Worm (Caenorhabditis elegans): ENCODE results near the gene C17C3.6.

C17C3.6 gene

DNA sequence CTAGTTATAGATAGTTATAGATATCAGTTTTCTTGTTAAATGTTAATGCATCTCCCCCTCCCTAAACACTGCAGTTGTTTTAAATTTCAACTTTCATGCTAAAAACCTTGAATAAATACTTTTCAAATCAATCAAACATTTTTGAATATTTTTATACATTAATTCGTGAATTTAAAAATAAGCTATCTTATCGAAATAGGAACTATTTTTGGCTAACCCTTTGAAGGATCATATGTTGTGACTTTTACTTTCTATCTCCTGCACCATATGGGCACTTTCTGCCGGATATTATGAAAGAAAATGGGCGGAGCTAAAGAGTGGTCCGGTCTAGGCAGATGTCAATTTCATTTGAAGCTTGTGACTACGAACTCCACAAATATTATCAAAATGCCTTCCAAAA, 27.2 kb upstream of the C17C3.6 start, which contains the start of gene ZK177.11:
TSS of gene ZK177.11 (plus strand) at position 301 of the 400 bp plus-strand sequence.
- TF ChIP-seq zip-2 (tag; optimal IDR thresholded peaks at IDR 0.05) (no peak), egl-43 (GFP tag; IDR thresholded peaks at IDR 0.05) (no peak), ceh-82 (tag; optimal IDR thresholded peaks at IDR 0.05) (no peak), ceh-62 (tag; optimal IDR thresholded peaks at IDR 0.05) (no peak), hlh-11 (tag; optimal IDR thresholded peaks at IDR 0.05) (no peak), set-16 (GFP tag; IDR thresholded peaks at IDR 0.05) (no peak), spr-1 (tag; optimal IDR thresholded peaks at IDR 0.05) (no peak), zfp-3 (GFP tag; conservative IDR thresholded peaks at IDR 0.05) (no peak), daf-12 (tag; optimal IDR thresholded peaks at IDR 0.05) (no peak), nhr-77 (tag; optimal IDR thresholded peaks at IDR 0.05) (no peak), mdl-1 (tag; optimal IDR thresholded peaks at IDR 0.05) (no peak)

- no peak for TF ChIP-seq nhr-111 (GFP tag; optimal IDR thresholded peaks at IDR 0.05)
- no peak for TF ChIP-seq lin-1 (GFP tag; IDR thresholded peaks at IDR 0.05)
- no peak for TF ChIP-seq ctbp-1 (GFP tag; IDR thresholded peaks at IDR 0.05)
- no peak for TF ChIP-seq unc-62 (GFP tag; optimal IDR thresholded peaks at IDR 0.05 in 1 of 2)
- no peak for TF ChIP-seq unc-62 (tag; optimal IDR thresholded peaks at IDR 0.05)
- TF ChIP-seq dmd-9 (GFP tag; IDR thresholded peaks at IDR 0.05) = no peak
- no peak for TF ChIP-seq Y48G9A.11 (GFP tag; IDR thresholded peaks at IDR 0.05)
- no peak for TF ChIP-seq mxl-2 (GFP tag; conservative IDR thresholded peaks at IDR 0.05)
- TF ChIP-seq Y105C5A.15 (GFP tag; IDR thresholded peaks at IDR 0.05) = no peak
- no peak for TF ChIP-seq egl-43 (GFP tag; IDR thresholded peaks at IDR 0.05)
- no peak for TF ChIP-seq nhr-102 (tag; optimal IDR thresholded peaks at IDR 0.05)
- TF ChIP-seq lin-15B (tag; optimal IDR thresholded peaks at IDR 0.05) = no peak
- TF ChIP-seq lir-3 (tag; optimal IDR thresholded peaks at IDR 0.05) = no peak
- TF ChIP-seq zip-2 (tag; optimal IDR thresholded peaks at IDR 0.05) = no peak
- TF ChIP-seq gei-8 (GFP tag; optimal IDR thresholded peaks at IDR 0.05) = no peak
- TF ChIP-seq nhr-11 (tag; optimal IDR thresholded peaks at IDR 0.05) = no peak
Observed at ce11 chrII:5525297-5525696, 24.5 kb upstream of the C17C3.6 start, which contains the start of gene tbx-35. TSS of gene tbx-35 (minus strand) at chrII:5525397.

DNA sequence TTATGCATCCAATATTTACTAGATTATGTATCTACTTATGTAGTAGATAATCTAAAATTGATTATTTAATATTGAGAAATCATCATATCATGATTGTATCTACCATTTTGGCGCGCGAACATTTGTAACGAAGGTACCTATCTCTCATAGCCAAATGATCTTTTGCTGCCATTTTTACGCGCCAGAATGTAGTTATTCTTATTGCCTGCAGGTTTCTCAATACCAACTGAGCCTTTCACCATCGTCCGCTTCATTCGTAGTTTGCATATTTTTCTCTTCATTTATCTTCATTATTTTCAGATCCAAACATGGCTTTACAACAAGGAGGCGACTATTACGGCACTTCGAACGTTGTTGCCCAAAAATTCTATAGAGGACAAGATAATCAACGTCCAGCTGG, 22.0 kb upstream of the C17C3.6 start, which contains the start of gene ZK177.1:
TSS of gene ZK177.1 (plus strand) at position 301 of the 400 bp plus-strand sequence.
- TF ChIP-seq aha-1 (tag) = no peak
- no peak for TF ChIP-seq lim-7 (GFP tag; IDR thresholded peaks at IDR 0.05)
- no peak for TF ChIP-seq ceh-32 (tag; optimal IDR thresholded peaks at IDR 0.05; ENCODE audit: poor library complexity)
- no peak for TF ChIP-seq zfp-3 (GFP tag; conservative IDR thresholded peaks at IDR 0.05)
- no peak for TF ChIP-seq lin-38 (GFP tag; IDR thresholded peaks at IDR 0.05)
- no peak for TF ChIP-seq lin-15B (tag; optimal IDR thresholded peaks at IDR 0.05)
- TF ChIP-seq ceh-28 (tag; optimal IDR thresholded peaks at IDR 0.05) = no peak
- TF ChIP-seq egl-27 (tag; optimal IDR thresholded peaks at IDR 0.05) = no peak
- no peak for TF ChIP-seq pqm-1 (tag; optimal IDR thresholded peaks at IDR 0.05)
- no peak for TF ChIP-seq Y48G9A.11 (GFP tag; IDR thresholded peaks at IDR 0.05)
- TF ChIP-seq Y105C5A.15 (GFP tag; IDR thresholded peaks at IDR 0.05) = no peak
- no peak for TF ChIP-seq ztf-7 (tag; optimal IDR thresholded peaks at IDR 0.05)
- TF ChIP-seq zip-11 (GFP tag; IDR thresholded peaks at IDR 0.05) = no peak
- TF ChIP-seq nhr-111 (GFP tag; optimal IDR thresholded peaks at IDR 0.05) = no peak
- TF ChIP-seq daf-8 (GFP tag; IDR thresholded peaks at IDR 0.05) = no peak

DNA sequence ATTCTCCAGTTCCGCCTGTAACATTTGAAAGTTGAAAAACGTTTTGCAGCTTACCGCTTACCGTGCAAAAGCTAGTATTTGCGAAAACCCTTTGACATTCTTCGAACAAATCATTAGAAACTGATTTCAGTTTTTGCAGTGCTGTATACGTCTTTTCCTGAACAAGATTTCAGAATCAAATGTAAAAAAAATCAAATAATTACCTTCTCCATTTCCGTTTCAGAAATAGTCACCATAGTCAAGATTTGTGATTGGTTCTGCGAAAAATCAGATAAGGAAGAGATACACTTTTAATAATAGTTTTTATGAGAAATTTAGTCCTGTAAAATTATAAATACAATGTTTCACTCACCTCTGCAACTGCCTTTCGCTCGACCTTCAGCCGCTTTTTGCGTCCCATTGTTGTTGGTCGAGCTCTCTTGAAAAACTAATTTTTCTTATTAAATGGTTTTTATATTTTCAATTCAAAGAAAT, 18.0 kb upstream of the C17C3.6 start, which contains the start of gene C17C3.9:
TSS of gene C17C3.9 (minus strand) at position 424 of the 474 bp plus-strand sequence.
- TF ChIP-seq unc-62 (GFP tag; optimal IDR thresholded peaks at IDR 0.05 in 1 of 2) (peak in 1 of 2 experiments; percentile 91), unc-62 (tag; optimal IDR thresholded peaks at IDR 0.05) (no peak), F10B5.3 (tag; optimal IDR thresholded peaks at IDR 0.05) (no peak)

Data from whole organism, L4 larva.